Worm (Caenorhabditis elegans) whole organism, early embryonic: ENCODE results near the gene pdf-2.

ENCODE experiments used
- B0310.2 ChIP-seq: sonication (generic microtip); optimal IDR thresholded peaks from 2 replicates; lab custom pipeline; 2016; ENCODE audit warnings: mild to moderate bottlenecking, missing genetic modification characterization, missing compliant biosample characterization
- aly-1 ChIP-seq: sonication (generic microtip); optimal IDR thresholded peaks from 2 replicates; lab custom pipeline; 2016; ENCODE audit warnings: missing genetic modification characterization, missing compliant biosample characterization
- ama-1 ChIP-seq: fragments of 150-350 bp; optimal IDR thresholded peaks from 2 replicates; lab custom pipeline; 2014
- ceh-13 ChIP-seq: fragments of 200-800 bp; sonication (Bioruptor generic); optimal IDR thresholded peaks from 2 replicates; lab custom pipeline; 2018; ENCODE audit warnings: mild to moderate bottlenecking, missing genetic modification characterization, missing compliant biosample characterization
- ets-7 ChIP-seq: sonication (generic microtip); optimal IDR thresholded peaks from 2 replicates; lab custom pipeline; 2016; ENCODE audit warnings: missing genotype, missing genetic modification characterization, missing compliant biosample characterization
- flt-1 ChIP-seq: fragments of 200-800 bp; sonication (Bioruptor generic); IDR thresholded peaks from 2 replicates; pipeline ENCODE4 v1.3.6; 2022; ENCODE audit warnings: missing genetic modification characterization, missing compliant biosample characterization
- hmg-4 ChIP-seq: fragments of 200-800 bp; sonication (Bioruptor generic); optimal IDR thresholded peaks from 2 replicates; lab custom pipeline; 2018; ENCODE audit warnings: mild to moderate bottlenecking, missing genetic modification characterization, missing compliant biosample characterization
- hnd-1 ChIP-seq: sonication (generic microtip); optimal IDR thresholded peaks from 2 replicates; lab custom pipeline; 2016; ENCODE audit warnings: missing genetic modification characterization, missing compliant biosample characterization
- pes-1 ChIP-seq: fragments of 200-800 bp; sonication (Bioruptor generic); IDR thresholded peaks from 2 replicates; pipeline ENCODE4 v1.3.6; 2022; ENCODE audit warnings: missing genetic modification reagents, missing genetic modification characterization, missing compliant biosample characterization
- scrt-1 ChIP-seq: fragments of 200-800 bp; sonication (Bioruptor generic); IDR thresholded peaks from 2 replicates; pipeline ENCODE4 v1.3.6; 2022; ENCODE audit warnings: missing genetic modification characterization, missing compliant biosample characterization
- tbx-11 ChIP-seq: fragments of 200-800 bp; sonication (Bioruptor generic); IDR thresholded peaks from 2 replicates; pipeline ENCODE4 v1.3.6; 2022; ENCODE audit warnings: missing genetic modification characterization, missing compliant biosample characterization
- tbx-37 ChIP-seq: fragments of 200-800 bp; sonication (Bioruptor generic); conservative IDR thresholded peaks from 2 replicates; pipeline ENCODE4 v1.3.6; 2022; ENCODE audit warnings: missing genetic modification reagents, missing genetic modification characterization, missing compliant biosample characterization
- tra-4 ChIP-seq: sonication (generic microtip); optimal IDR thresholded peaks from 2 replicates; lab custom pipeline; 2017; ENCODE audit warnings: missing genetic modification characterization, missing compliant biosample characterization

ce11 chrX:2204963-2205362 is 41.8 kb downstream of the pdf-2 start, which contains the start of gene T24C12.4:
- TF ChIP-seq tra-4 (tag; lab: Kevin White, UChicago) (no peak), ama-1 (lab: Kevin White, UChicago) (no peak), flt-1 (GFP tag; lab: Robert Waterston, UW) (no peak), tbx-11 (GFP tag; lab: Robert Waterston, UW) (no peak), hmg-4 (no peak), scrt-1 (GFP tag; lab: Robert Waterston, UW) (no peak), hnd-1 (no peak), aly-1 (tag; lab: Kevin White, UChicago) (no peak), B0310.2 (tag; lab: Kevin White, UChicago) (no peak), ets-7 (tag; lab: Kevin White, UChicago) (no peak), pes-1 (GFP tag; lab: Robert Waterston, UW) (no peak), ceh-13 (no peak), tbx-37 (GFP tag; lab: Robert Waterston, UW) (no peak)
